Fruit fly (Drosophila melanogaster): ENCODE data around the gene moi.

moi gene

dm6 chr3R:18298298-18298899 is 43.1 kb downstream of the moi start (continued):
- TF ChIP-seq CG6854 (GFP tag; optimal IDR thresholded peaks at IDR 0.05) (peak; percentile 42), CG30020 (tag; optimal IDR thresholded peaks at IDR 0.05) (no peak), Rfx (GFP tag; IDR thresholded peaks at IDR 0.05) (peak; percentile 56), bcd (GFP tag; optimal IDR thresholded peaks at IDR 0.05) (peak; percentile 38), GATAe (GFP tag; conservative IDR thresholded peaks at IDR 0.05) (no peak), CG15479 (GFP tag; optimal IDR thresholded peaks at IDR 0.05) (peak; percentile 53), zfh1 (GFP tag; IDR thresholded peaks at IDR 0.05) (peak; percentile 22; the same call in 1 of the 3 replicates), slbo (GFP tag; IDR thresholded peaks at IDR 0.05) (peak; percentile 38), CG16815 (GFP tag; optimal IDR thresholded peaks at IDR 0.05) (peak; percentile 6), CG2678 (tag; optimal IDR thresholded peaks at IDR 0.05) (peak; percentile 2), CG4854 (GFP tag; optimal IDR thresholded peaks at IDR 0.05) (peak; percentile 29), Gug (GFP tag; IDR thresholded peaks at IDR 0.05) (0 out of 4 replicates have a peak, but pooled peaks have one; percentile 9), CG12155 (GFP tag; optimal IDR thresholded peaks at IDR 0.05) (peak; percentile 54), pb (GFP tag; optimal IDR thresholded peaks at IDR 0.05) (peak; percentile 12), CG12769 (tag; optimal IDR thresholded peaks at IDR 0.05) (peak; percentile 16), pho (GFP tag; optimal IDR thresholded peaks at IDR 0.05) (no peak), pnt (GFP tag; optimal IDR thresholded peaks at IDR 0.05) (peak; percentile 18), cwo (GFP tag; optimal IDR thresholded peaks at IDR 0.05) (peak; percentile 34), dysf (GFP tag; IDR thresholded peaks at IDR 0.05) (peak; percentile 17; the same call in 1 of the 3 replicates), abd-A (tag; optimal IDR thresholded peaks at IDR 0.05) (peak; percentile 46), Adf1 (GFP tag; IDR thresholded peaks at IDR 0.05) (peak; percentile 38; the same call in 1 of the 2 replicates), Nf-YC (tag; optimal IDR thresholded peaks at IDR 0.05) (no peak), trh (GFP tag; optimal IDR thresholded peaks at IDR 0.05) (no peak), Dll (GFP tag; IDR thresholded peaks at IDR 0.05; ENCODE audit: partially characterized antibody) (0 out of 4 replicates have a peak, but pooled peaks have one; percentile 5), Med (GFP tag) (peak; percentile 92), klu (GFP tag; IDR thresholded peaks at IDR 0.05) (no peak), CG31388 (GFP tag; optimal IDR thresholded peaks at IDR 0.05) (no peak), repo (GFP tag; optimal IDR thresholded peaks at IDR 0.05) (no peak), Tbp (GFP tag; optimal IDR thresholded peaks at IDR 0.05) (no peak), ac (GFP tag; optimal IDR thresholded peaks at IDR 0.05) (peak; percentile 89), CG43689 (GFP tag; IDR thresholded peaks at IDR 0.05) (no peak), ATbp (GFP tag; optimal IDR thresholded peaks at IDR 0.05) (peak; percentile 14), caup (GFP tag; optimal IDR thresholded peaks at IDR 0.05; ENCODE audit: severe bottlenecking) (peak; percentile 60), Hmr (GFP tag; optimal IDR thresholded peaks at IDR 0.05) (peak; percentile 37), ERR (GFP tag; optimal IDR thresholded peaks at IDR 0.05) (peak; percentile 43), pan (optimal IDR thresholded peaks at IDR 0.05) (no peak), pan (GFP tag; optimal IDR thresholded peaks at IDR 0.05 in 1 of 2, IDR thresholded peaks at IDR 0.05 in 1 of 2) (peak in 1 of 2 experiments; percentile 17), CG34422 (GFP tag; IDR thresholded peaks at IDR 0.05) (peak; percentile 80; the same call in 2 of the 3 replicates), HmgD (GFP tag; optimal IDR thresholded peaks at IDR 0.05) (peak; percentile 64), cg (GFP tag; optimal IDR thresholded peaks at IDR 0.05) (peak; percentile 94), CG4820 (GFP tag; optimal IDR thresholded peaks at IDR 0.05) (no peak), tx (GFP tag; optimal IDR thresholded peaks at IDR 0.05) (peak; percentile 17), Trl (optimal IDR thresholded peaks at IDR 0.05) (peak; percentile 41 to 53), Trl (GFP tag; optimal IDR thresholded peaks at IDR 0.05) (no peak), crc (GFP tag; optimal IDR thresholded peaks at IDR 0.05) (no peak), sim (GFP tag; IDR thresholded peaks at IDR 0.05) (0 out of 2 replicates have a peak, but pooled peaks have one; percentile 50), Bgb (GFP tag; IDR thresholded peaks at IDR 0.05; ENCODE audit: partially characterized antibody) (peak; percentile 28; the same call in 1 of the 2 replicates), sens (GFP tag) (peak; percentile 68), dmrt11E (tag; optimal IDR thresholded peaks at IDR 0.05) (no peak), CG6791 (GFP tag; IDR thresholded peaks at IDR 0.05; ENCODE audit: partially characterized antibody) (peak; percentile 19; the same call in 1 of the 3 replicates)

Data from whole organism, embryonic.